Worm (Caenorhabditis elegans) whole organism, dauer: Measurements from ENCODE around the gene F48F7.5.

Experiments used
- unc-62 ChIP-seq: sonication (generic microtip); optimal IDR thresholded peaks from 2 replicates; lab custom pipeline; 2017; ENCODE audit warnings: missing biosample characterization, missing genetic modification reagents, missing genetic modification characterization

The F48F7.5 gene

DNA sequence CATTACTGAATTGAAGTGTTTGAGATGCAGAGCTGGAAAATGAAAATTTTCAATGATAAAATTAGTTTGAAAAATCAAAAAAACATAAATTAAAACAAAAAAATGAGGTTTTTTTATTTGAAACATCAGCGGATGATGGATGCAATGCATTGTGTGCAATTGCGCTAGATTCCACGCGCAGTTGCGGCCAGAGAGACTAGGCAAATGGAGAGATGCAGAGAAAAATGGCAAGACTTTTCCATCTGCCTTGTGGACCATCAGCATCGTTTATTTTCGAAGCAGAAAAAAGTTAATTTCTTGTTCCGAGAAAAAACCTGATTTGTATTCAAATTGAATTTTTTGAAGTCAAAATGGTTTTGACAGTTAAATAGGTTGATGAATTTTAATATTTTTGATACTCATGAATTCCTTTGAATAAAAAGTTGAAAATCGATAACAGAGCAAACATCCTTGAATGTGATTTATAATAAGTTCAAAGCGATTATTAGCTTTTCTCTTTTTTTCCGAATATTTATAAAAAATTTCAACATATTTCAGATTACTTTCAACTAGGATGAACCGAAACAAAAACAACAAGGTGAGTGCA is 20.4 kb downstream of the F48F7.5 start, which contains the start of the genes C31E10.5 and C31E10.6:
Gene C31E10.5 (minus strand): TSS at position 32 of the 586 bp plus-strand sequence.
Gene C31E10.6 (plus strand): TSS at position 536 of the 586 bp plus-strand sequence.
- TF ChIP-seq unc-62, result no peak

DNA sequence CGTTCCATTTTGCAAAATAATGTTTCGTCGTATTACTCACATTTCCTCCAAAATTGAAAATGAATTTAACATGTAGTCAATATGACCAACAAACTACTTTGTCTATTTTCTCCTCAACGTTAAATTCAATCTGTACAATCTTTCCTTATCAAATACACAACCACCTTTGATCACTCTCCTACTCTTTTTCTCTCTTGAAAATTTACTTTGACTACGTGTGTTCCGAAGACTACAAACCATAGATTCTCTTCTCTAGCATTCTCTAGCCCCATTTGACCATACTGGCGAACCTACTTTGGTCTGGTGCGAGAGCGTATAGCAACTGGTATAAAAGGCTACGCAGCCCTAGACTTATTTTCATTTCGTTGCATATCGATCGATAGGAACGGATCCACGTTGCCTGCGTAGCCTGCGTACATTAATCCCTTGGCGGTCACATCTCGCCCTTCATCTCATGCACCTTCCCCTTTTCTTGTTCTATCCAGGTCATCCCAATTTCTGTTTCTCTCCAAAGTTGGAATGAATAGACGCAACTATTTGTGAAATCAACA is 24.8 kb downstream of the F48F7.5 start:
- TF ChIP-seq unc-62, result no peak

DNA sequence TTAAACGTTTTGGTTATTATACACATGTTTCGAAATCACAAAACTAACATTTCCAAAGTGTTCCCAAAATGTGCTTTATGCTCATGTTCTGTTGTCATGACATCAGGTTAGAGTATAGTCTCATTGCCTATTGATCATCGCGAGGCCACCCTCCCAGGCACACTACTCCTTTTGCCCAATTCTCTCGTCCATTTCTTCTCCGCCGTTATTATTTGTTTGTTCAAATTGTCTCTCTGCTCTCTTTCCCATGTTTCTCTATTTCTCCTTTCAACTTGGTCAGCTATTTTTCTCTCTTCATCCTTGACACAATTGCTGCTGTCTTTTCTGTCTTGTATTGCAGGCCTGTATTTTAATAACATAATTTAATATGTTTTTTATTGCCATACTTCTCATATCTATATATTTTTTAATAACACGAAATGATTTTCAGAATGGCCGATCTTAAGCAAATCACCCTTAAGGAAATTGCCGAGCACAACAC is 26.1 kb downstream of the F48F7.5 start, which contains the start of gene cytb-5.1:
Gene cytb-5.1 (plus strand): TSS at position 431 of the 481 bp plus-strand sequence.
- TF ChIP-seq unc-62, result no peak

DNA sequence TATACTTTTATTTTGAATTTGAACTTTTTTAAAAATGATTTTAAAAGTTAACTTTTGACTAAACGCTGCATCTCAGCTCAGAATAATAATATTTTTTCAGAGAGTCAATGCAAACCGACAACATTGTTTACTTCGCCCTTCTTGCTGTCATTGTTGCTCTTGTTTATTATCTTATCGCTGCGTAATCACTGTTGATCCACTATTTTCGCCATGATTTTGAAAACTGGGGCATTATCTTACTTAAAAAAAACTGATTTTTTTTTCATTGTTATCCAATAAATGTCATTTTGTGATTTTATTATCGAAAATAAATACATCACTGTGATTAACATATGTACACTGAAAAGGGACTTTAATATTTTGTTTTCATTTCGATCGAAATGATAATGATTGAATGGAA is 27.3 kb downstream of the F48F7.5 start:
- TF ChIP-seq unc-62, result no peak

DNA sequence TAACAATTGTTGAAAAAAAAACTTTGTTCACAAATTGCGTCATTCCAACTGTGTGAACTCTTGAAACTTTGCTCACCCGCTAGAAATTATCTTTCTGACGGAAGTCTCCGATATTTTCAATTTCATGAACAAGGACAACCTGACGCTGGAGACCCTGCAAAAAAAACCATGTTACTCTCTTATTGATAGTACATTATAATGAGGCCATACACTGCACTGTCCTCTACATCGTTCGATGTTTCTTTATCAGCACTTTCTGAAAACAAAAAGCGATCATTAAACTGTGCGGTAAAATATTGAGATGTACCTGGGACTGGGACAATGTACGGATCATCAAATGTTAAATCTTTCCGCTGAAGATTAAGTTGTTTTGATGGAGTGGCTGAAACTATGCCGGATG is 28.1 kb downstream of the F48F7.5 start:
- TF ChIP-seq unc-62, result no peak

DNA sequence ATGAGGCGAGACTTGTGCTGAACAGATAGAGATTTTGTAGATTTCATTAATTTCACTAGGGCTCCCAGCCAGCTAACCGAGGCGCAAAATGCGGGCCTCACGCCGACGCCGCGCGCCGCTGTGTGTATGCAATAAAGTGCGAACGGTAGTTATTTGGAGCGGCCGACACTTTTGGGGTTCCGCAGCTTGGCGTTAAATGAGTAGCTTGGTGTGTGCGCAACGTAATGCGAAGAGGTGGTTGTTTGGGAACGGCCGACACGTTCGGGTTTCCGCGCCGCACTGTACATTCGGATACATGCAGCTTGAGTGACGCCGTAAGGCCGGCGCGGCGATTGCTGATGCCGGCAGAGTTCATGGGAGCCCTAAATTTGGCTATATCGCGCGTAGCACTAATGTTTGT is 32.7 kb downstream of the F48F7.5 start:
- no peak for TF ChIP-seq unc-62

DNA sequence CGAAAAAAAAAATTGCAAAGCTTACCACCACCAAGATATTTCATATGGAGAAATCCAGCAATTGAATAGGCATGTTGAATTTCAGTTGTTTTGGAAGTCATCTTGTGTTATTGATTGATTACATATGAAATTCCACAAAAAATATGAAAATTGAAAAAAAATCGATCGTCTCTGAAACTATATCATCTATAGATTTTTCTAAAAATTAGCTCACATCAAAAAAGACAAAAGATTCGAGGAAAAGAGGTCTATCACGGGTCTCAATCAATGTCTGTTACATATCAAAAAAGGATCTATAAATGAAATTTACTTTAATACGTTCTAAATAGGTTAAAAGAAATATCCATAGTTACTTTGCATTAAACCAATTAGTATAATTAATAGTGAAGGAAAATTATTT is 37.0 kb downstream of the F48F7.5 start, which contains the start of gene tbc-19:
Gene tbc-19 (minus strand): TSS at position 101 of the 400 bp plus-strand sequence.
- TF ChIP-seq unc-62, result no peak

DNA sequence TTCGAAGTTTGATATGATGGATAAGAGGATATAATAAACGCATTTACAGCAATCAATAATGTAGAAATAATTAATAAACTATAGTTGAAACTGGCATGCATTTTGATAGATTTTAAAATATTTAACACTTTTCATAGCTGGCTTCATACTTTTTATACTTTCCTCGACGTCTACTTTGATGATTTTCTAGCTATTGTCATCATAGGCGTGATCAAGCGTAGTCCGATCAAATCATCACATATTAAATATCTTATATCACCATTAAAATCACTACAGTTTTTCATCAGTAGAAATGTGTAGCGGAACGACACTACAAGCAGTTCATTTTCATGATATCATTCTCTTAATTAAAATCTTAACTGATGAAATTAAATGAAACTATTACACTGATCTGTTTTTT is 39.9 kb downstream of the F48F7.5 start, which contains the start of gene C04C11.25:
Gene C04C11.25 (minus strand): TSS at position 101 of the 400 bp plus-strand sequence.
- no peak for TF ChIP-seq unc-62

DNA sequence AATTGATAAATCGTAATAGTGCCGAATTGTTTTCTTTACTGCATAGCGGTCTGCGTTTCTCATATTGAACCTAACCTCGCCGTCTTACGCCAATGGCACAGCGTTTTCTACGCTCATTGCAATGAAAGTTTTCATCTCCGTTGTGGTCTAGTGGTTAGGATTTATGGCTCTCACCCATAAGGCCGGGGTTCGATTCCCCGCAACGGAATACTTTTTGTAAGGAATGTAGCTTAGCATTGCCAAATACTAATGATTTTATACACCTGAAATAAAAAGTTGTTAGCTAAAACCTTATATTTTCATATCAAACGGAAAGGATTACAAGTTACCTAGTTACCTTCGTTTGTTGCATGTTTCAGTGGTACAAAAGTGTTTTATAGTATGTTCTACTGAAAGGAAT is 40.4 kb downstream of the F48F7.5 start:
- TF ChIP-seq unc-62, result no peak

DNA sequence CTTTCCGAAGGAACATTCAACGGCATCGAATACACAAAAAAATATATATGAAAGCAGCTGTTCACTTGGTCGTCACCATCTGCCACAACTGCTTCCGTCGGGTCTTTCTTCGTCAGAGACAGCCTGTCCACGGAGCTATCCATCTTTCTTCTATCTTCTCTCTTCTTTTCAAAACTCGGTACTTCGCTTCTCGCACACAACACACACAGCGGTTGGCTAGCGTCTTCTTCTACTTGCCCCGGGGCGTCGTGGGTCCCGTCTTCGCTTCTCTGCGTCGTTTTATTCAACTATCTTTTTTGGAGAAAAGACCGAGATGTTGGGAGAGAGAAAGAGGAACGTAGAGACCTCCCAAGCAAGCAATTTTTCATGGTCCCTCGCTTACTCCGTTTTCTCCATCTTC is 41.2 kb downstream of the F48F7.5 start:
- no peak for TF ChIP-seq unc-62

DNA sequence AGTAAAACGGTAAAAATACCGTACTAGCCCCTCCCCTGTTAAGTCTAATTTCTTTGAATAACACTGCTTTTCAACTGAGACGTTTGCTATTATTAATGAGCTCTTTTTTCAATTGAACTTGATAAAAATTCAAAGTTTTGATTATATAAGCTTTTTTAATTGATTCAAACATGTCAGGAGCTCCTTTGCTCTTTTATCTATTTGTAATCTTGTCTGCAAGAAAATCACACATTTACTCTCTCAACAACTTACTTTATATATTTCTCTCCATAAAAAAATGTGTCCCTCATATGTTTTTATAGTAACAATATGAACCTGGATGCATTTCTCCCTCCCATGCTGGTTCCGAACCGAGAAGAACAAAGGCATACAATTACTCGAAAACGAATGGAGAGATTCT is 44.8 kb downstream of the F48F7.5 start, which contains the start of gene C04C11.1:
Gene C04C11.1 (plus strand): TSS at position 301 of the 400 bp plus-strand sequence.
- no peak for TF ChIP-seq unc-62

DNA sequence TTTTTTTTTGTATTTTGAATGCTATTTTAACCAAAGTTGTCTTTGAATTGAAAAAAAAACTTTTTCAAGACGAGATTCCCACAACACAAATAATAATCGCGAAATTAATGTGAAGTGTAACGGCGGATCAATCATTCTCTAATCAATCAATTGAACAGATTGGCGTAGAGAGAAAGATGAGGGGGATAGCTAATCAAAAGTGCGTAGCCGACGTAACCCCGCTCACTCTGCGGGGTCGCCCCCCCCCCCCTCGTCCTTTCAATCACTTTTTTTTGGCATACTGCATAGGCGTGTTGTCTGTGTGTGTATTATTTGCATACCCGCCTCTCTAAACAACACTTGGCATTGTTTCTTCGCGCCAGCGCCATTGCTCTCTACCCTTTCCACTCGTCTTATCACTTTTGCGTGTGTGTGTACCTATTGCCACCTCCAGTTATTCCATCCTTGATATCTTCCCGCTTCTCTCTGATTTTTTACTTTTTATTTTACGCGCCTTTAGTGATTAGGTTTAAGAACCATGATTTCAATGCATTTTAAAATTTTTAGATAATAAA is 49.0 kb downstream of the F48F7.5 start:
- no peak for TF ChIP-seq unc-62
